Worm (Caenorhabditis elegans) whole organism, mixed stage, embryonic: ENCODE results near the gene acl-9.

Experiments used
- blmp-1 ChIP-seq: fragments of 150-350 bp; optimal IDR thresholded peaks from 2 replicates; lab custom pipeline; 2014; ENCODE audit warnings: missing biosample characterization, missing genetic modification characterization
- lsy-2 ChIP-seq: fragments of 150-350 bp; optimal IDR thresholded peaks from 2 replicates; lab custom pipeline; 2014; ENCODE audit warnings: missing biosample characterization, missing genetic modification characterization
- unc-39 ChIP-seq: fragments of 150-350 bp; optimal IDR thresholded peaks from 2 replicates; lab custom pipeline; 2014; ENCODE audit warnings: missing biosample characterization, missing genetic modification characterization

DNA sequence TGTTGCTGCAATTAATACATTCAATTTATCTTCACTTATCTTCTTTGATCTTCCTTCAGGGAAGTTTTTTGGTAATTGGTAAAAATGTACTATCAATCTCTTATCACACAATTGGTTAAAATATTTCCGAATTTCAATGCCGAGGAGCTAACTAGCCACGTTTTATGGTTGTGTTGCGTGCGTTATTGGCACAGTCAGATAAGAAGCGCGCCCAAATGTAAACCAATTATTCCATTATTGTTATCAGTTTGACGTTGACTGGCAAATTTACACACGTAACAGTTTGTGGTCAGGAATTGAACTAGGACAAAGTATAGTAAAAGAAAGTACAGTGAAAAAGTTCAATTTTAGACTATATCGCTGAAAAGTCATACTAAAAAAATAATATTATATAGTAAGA is 45.4 kb upstream of the acl-9 start:
- TF ChIP-seq unc-39, result no peak
- TF ChIP-seq lsy-2, result no peak
- TF ChIP-seq blmp-1 (tag; lab: Kevin White, UChicago), result no peak
